Fruit fly (Drosophila melanogaster) whole organism, adult: Measurements from ENCODE around the gene CG18649.

Experiments
- CG11617 ChIP-seq: fragments of 200-800 bp; sonication (Bioruptor generic); optimal IDR thresholded peaks from 2 replicates; lab custom pipeline; 2017; ENCODE audit warnings: mild to moderate bottlenecking, missing biosample characterization, missing genetic modification reagents, missing genetic modification characterization
- CG12768 ChIP-seq: fragments of 200-800 bp; sonication (Bioruptor generic); optimal IDR thresholded peaks from 2 replicates; lab custom pipeline; 2017; ENCODE audit warnings: missing biosample characterization, missing genetic modification characterization, mild to moderate bottlenecking, moderate library complexity, missing genetic modification reagents
- CG14711 ChIP-seq: fragments of 200-800 bp; sonication (Bioruptor generic); optimal IDR thresholded peaks from 2 replicates; lab custom pipeline; 2018; ENCODE audit warnings: missing biosample characterization, mild to moderate bottlenecking, missing genetic modification characterization, moderate library complexity
- CG1620 ChIP-seq: fragments of 200-800 bp; sonication (Bioruptor generic); optimal IDR thresholded peaks from 2 replicates; lab custom pipeline; 2016; ENCODE audit warnings: missing biosample characterization, missing genetic modification characterization
- CG33017 ChIP-seq: fragments of 200-800 bp; sonication (Bioruptor generic); optimal IDR thresholded peaks from 2 replicates; lab custom pipeline; 2018; ENCODE audit warnings: missing biosample characterization, mild to moderate bottlenecking, missing genetic modification characterization, moderate library complexity
- CG5204 ChIP-seq: fragments of 200-800 bp; sonication (Bioruptor generic); optimal IDR thresholded peaks from 2 replicates; lab custom pipeline; 2016; ENCODE audit warnings: missing biosample characterization, missing genetic modification characterization
- CG7045 ChIP-seq: fragments of 200-800 bp; sonication (Bioruptor generic); optimal IDR thresholded peaks from 2 replicates; lab custom pipeline; 2017; ENCODE audit warnings: missing biosample characterization, mild to moderate bottlenecking, missing genetic modification characterization
- CG7101 ChIP-seq: fragments of 200-800 bp; sonication (Bioruptor generic); optimal IDR thresholded peaks from 2 replicates; lab custom pipeline; 2018; ENCODE audit warnings: missing biosample characterization, mild to moderate bottlenecking, missing genetic modification characterization, moderate library complexity
- Clk ChIP-seq: fragments of 200-800 bp; sonication (Bioruptor generic); optimal IDR thresholded peaks from 2 replicates; lab custom pipeline; 2017; ENCODE audit warnings: missing biosample characterization, missing genetic modification characterization
- Crg-1 ChIP-seq: fragments of 200-800 bp; sonication (Bioruptor generic); optimal IDR thresholded peaks from 2 replicates; lab custom pipeline; 2016; ENCODE audit warnings: missing biosample characterization, missing genetic modification characterization
- Hr96 ChIP-seq: fragments of 200-800 bp; sonication (Bioruptor generic); optimal IDR thresholded peaks from 2 replicates; lab custom pipeline; 2016; ENCODE audit warnings: missing biosample characterization, missing genetic modification characterization
- Mnt ChIP-seq: fragments of 200-800 bp; sonication (Bioruptor generic); optimal IDR thresholded peaks from 2 replicates; lab custom pipeline; 2016; ENCODE audit warnings: missing biosample characterization, mild to moderate bottlenecking, missing genetic modification characterization
- bab1 ChIP-seq: fragments of 200-800 bp; sonication (Bioruptor generic); optimal IDR thresholded peaks from 3 replicates; lab custom pipeline; 2019; ENCODE audit warnings: missing biosample characterization, mild to moderate bottlenecking, missing genetic modification characterization, moderate library complexity
- cic ChIP-seq: fragments of 200-800 bp; sonication (Bioruptor generic); optimal IDR thresholded peaks from 2 replicates; lab custom pipeline; 2017; ENCODE audit warnings: missing biosample characterization, mild to moderate bottlenecking, missing genetic modification characterization, moderate library complexity
- cnc ChIP-seq, 2 experiments: fragments of >200 bp; optimal IDR thresholded peaks; 2 replicates each; lab custom pipeline; 2017
- kay ChIP-seq: fragments of 200-800 bp; sonication (Bioruptor generic); peaks from one replicate; lab custom pipeline; 2016; ENCODE audit warnings: missing biosample characterization, missing genetic modification characterization, borderline replicate concordance
- ovo ChIP-seq: fragments of 200-800 bp; sonication (Bioruptor generic); optimal IDR thresholded peaks from 2 replicates; lab custom pipeline; 2016; ENCODE audit warnings: missing biosample characterization, missing genetic modification characterization
- pad ChIP-seq: fragments of 200-800 bp; sonication (Bioruptor generic); optimal IDR thresholded peaks from 3 replicates; lab custom pipeline; 2017; ENCODE audit warnings: missing biosample characterization, missing genetic modification characterization, mild to moderate bottlenecking, moderate library complexity, missing genetic modification reagents
- tj ChIP-seq: fragments of 200-800 bp; sonication (Bioruptor generic); optimal IDR thresholded peaks from 3 replicates; lab custom pipeline; 2017; ENCODE audit warnings: missing biosample characterization, mild to moderate bottlenecking, missing genetic modification characterization, moderate library complexity
- toe ChIP-seq: fragments of 200-800 bp; sonication (Bioruptor generic); optimal IDR thresholded peaks from 2 replicates; lab custom pipeline; 2016; ENCODE audit warnings: missing biosample characterization, missing genetic modification characterization

CG18649 gene

dm6 chr3L:15011142-15011541 is 42.8 kb downstream of the CG18649 start:
- TF ChIP-seq CG12768 (no peak), Clk (GFP tag; lab: Kevin White, UChicago) (no peak), Crg-1 (GFP tag; lab: Kevin White, UChicago) (no peak), CG14711 (tag; lab: Kevin White, UChicago) (no peak), cic (GFP tag; lab: Kevin White, UChicago) (no peak), pad (no peak), ovo (no peak), CG33017 (tag; lab: Kevin White, UChicago) (no peak)

dm6 chr3L:15010601-15011000 is 43.3 kb downstream of the CG18649 start:
- TF ChIP-seq CG1620 (GFP tag; lab: Kevin White, UChicago) (no peak), CG7101 (tag; lab: Kevin White, UChicago) (no peak), CG11617 (GFP tag; lab: Kevin White, UChicago) (no peak), CG7045 (GFP tag; lab: Kevin White, UChicago) (no peak), ovo (no peak), cnc (optimal IDR thresholded peaks at IDR 0.05; lab: Kevin White, UChicago) (no peak), Mnt (no peak), tj (GFP tag; lab: Kevin White, UChicago) (no peak), CG5204 (GFP tag; lab: Kevin White, UChicago) (no peak), toe (no peak), CG12768 (no peak)

dm6 chr3L:15009681-15010080 is 44.3 kb downstream of the CG18649 start:
- TF ChIP-seq cic (GFP tag; lab: Kevin White, UChicago) (no peak), CG12768 (no peak), Hr96 (GFP tag; lab: Kevin White, UChicago) (no peak), pad (no peak), bab1 (GFP tag; lab: Kevin White, UChicago) (no peak), CG14711 (tag; lab: Kevin White, UChicago) (no peak), CG33017 (tag; lab: Kevin White, UChicago) (no peak), Clk (GFP tag; lab: Kevin White, UChicago) (no peak), CG7101 (tag; lab: Kevin White, UChicago) (no peak), ovo (no peak), CG5204 (GFP tag; lab: Kevin White, UChicago) (no peak), Crg-1 (GFP tag; lab: Kevin White, UChicago) (no peak), CG1620 (GFP tag; lab: Kevin White, UChicago) (no peak)

- no peak for TF ChIP-seq CG33017 (tag; lab: Kevin White, UChicago)
- no peak for TF ChIP-seq CG7101 (tag; lab: Kevin White, UChicago)
- TF ChIP-seq CG5204 (GFP tag; lab: Kevin White, UChicago), result no peak
- TF ChIP-seq toe, result no peak
- no peak for TF ChIP-seq Hr96 (GFP tag; lab: Kevin White, UChicago)
- no peak for TF ChIP-seq cnc (optimal IDR thresholded peaks at IDR 0.05; lab: Kevin White, UChicago)
- TF ChIP-seq Mnt, result no peak
- no peak for TF ChIP-seq kay (GFP tag; lab: Kevin White, UChicago)
- no peak for TF ChIP-seq cic (GFP tag; lab: Kevin White, UChicago)
- TF ChIP-seq CG14711 (tag; lab: Kevin White, UChicago), result no peak
- TF ChIP-seq tj (GFP tag; lab: Kevin White, UChicago), result no peak
- no peak for TF ChIP-seq CG11617 (GFP tag; lab: Kevin White, UChicago)
- TF ChIP-seq ovo, result no peak
- TF ChIP-seq CG12768, result no peak
- TF ChIP-seq bab1 (GFP tag; lab: Kevin White, UChicago), result no peak
- no peak for TF ChIP-seq CG7045 (GFP tag; lab: Kevin White, UChicago)
Observed at dm6 chr3L:15007271-15007948, 46.5 kb downstream of the CG18649 start.

dm6 chr3L:15006825-15007224 is 47.1 kb downstream of the CG18649 start:
- TF ChIP-seq Hr96 (GFP tag; lab: Kevin White, UChicago) (no peak), ovo (no peak), kay (GFP tag; lab: Kevin White, UChicago) (no peak), CG7101 (tag; lab: Kevin White, UChicago) (no peak), CG33017 (tag; lab: Kevin White, UChicago) (no peak), CG5204 (GFP tag; lab: Kevin White, UChicago) (no peak), toe (no peak), CG14711 (tag; lab: Kevin White, UChicago) (no peak), Crg-1 (GFP tag; lab: Kevin White, UChicago) (no peak), bab1 (GFP tag; lab: Kevin White, UChicago) (no peak), pad (no peak), cic (GFP tag; lab: Kevin White, UChicago) (no peak), cnc (optimal IDR thresholded peaks at IDR 0.05; lab: Kevin White, UChicago) (no peak), Clk (GFP tag; lab: Kevin White, UChicago) (no peak), CG7045 (GFP tag; lab: Kevin White, UChicago) (no peak), CG11617 (GFP tag; lab: Kevin White, UChicago) (no peak), CG12768 (no peak), Mnt (no peak), CG1620 (GFP tag; lab: Kevin White, UChicago) (no peak), tj (GFP tag; lab: Kevin White, UChicago) (no peak)

- TF ChIP-seq CG1620 (GFP tag; lab: Kevin White, UChicago) (no peak), CG7045 (GFP tag; lab: Kevin White, UChicago) (no peak), kay (GFP tag; lab: Kevin White, UChicago) (no peak), CG11617 (GFP tag; lab: Kevin White, UChicago) (no peak), CG33017 (tag; lab: Kevin White, UChicago) (no peak), Mnt (no peak), Hr96 (GFP tag; lab: Kevin White, UChicago) (no peak), CG7101 (tag; lab: Kevin White, UChicago) (no peak), Clk (GFP tag; lab: Kevin White, UChicago) (no peak), CG5204 (GFP tag; lab: Kevin White, UChicago) (no peak), toe (no peak), tj (GFP tag; lab: Kevin White, UChicago) (no peak), Crg-1 (GFP tag; lab: Kevin White, UChicago) (no peak), ovo (no peak)
Observed at dm6 chr3L:15005774-15006173, 48.2 kb downstream of the CG18649 start.
